Worm (Caenorhabditis elegans) whole organism, mixed stage, embryonic: ENCODE measurements around the gene ZK666.4.

Experiments
- blmp-1 ChIP-seq: fragments of 150-350 bp; optimal IDR thresholded peaks from 2 replicates; lab custom pipeline; 2014; ENCODE audit warnings: missing biosample characterization, missing genetic modification characterization
- ceh-43 ChIP-seq: fragments of 200-800 bp; sonication (Bioruptor generic); optimal IDR thresholded peaks from 2 replicates; lab custom pipeline; 2018; ENCODE audit warnings: mild to moderate bottlenecking, missing genetic modification characterization, moderate library complexity, missing compliant biosample characterization
- ces-1 ChIP-seq: fragments of 150-350 bp; optimal IDR thresholded peaks from 2 replicates; lab custom pipeline; 2014; ENCODE audit warnings: missing biosample characterization, missing genetic modification reagents, missing genetic modification characterization
- lin-13 ChIP-seq: fragments of 150-350 bp; optimal IDR thresholded peaks from 2 replicates; lab custom pipeline; 2014; ENCODE audit warnings: missing biosample characterization, missing genetic modification characterization
- lin-32 ChIP-seq: fragments of 200-800 bp; sonication (Bioruptor generic); optimal IDR thresholded peaks from 2 replicates; lab custom pipeline; 2018; ENCODE audit warnings: mild to moderate bottlenecking, missing genetic modification characterization, missing compliant biosample characterization
- lsy-2 ChIP-seq: fragments of 150-350 bp; optimal IDR thresholded peaks from 2 replicates; lab custom pipeline; 2014; ENCODE audit warnings: missing biosample characterization, missing genetic modification characterization
- mab-5 ChIP-seq: fragments of 150-350 bp; optimal IDR thresholded peaks from 2 replicates; lab custom pipeline; 2014; ENCODE audit warnings: missing biosample characterization, missing genetic modification characterization
- mls-2 ChIP-seq: sonication (generic microtip); optimal IDR thresholded peaks from 2 replicates; lab custom pipeline; 2016; ENCODE audit warnings: mild to moderate bottlenecking, missing genetic modification characterization, moderate library complexity, missing compliant biosample characterization
- nhr-237 ChIP-seq: fragments of 150-350 bp; optimal IDR thresholded peaks from 2 replicates; lab custom pipeline; 2014; ENCODE audit warnings: missing biosample characterization, missing genetic modification characterization
- nhr-28 ChIP-seq: fragments of 150-350 bp; optimal IDR thresholded peaks from 2 replicates; lab custom pipeline; 2014; ENCODE audit warnings: missing biosample characterization, missing genetic modification characterization
- pha-4 ChIP-seq: fragments of 150-350 bp; optimal IDR thresholded peaks from 2 replicates; lab custom pipeline; 2018; ENCODE audit warnings: missing biosample characterization, missing genetic modification reagents, missing genetic modification characterization
- unc-62 ChIP-seq: fragments of 150-350 bp; optimal IDR thresholded peaks from 2 replicates; lab custom pipeline; 2014; ENCODE audit warnings: missing biosample characterization, missing genetic modification reagents, missing genetic modification characterization
- ztf-11 ChIP-seq: fragments of 150-350 bp; optimal IDR thresholded peaks from 2 replicates; lab custom pipeline; 2014; ENCODE audit warnings: missing biosample characterization, missing genetic modification characterization

- no peak for TF ChIP-seq nhr-237
- no peak for TF ChIP-seq pha-4 (tag; lab: Kevin White, UChicago)
- no peak for TF ChIP-seq ztf-11 (tag; lab: Kevin White, UChicago)
- TF ChIP-seq lin-32: no peak
- no peak for TF ChIP-seq mls-2 (tag; lab: Kevin White, UChicago)
- no peak for TF ChIP-seq nhr-28 (tag; lab: Kevin White, UChicago)
- no peak for TF ChIP-seq ceh-43 (GFP tag; lab: Kevin White, UChicago)
- no peak for TF ChIP-seq unc-62
- no peak for TF ChIP-seq mab-5 (tag; lab: Kevin White, UChicago)
- TF ChIP-seq lin-13 (tag; lab: Kevin White, UChicago): no peak
- TF ChIP-seq ces-1 (GFP tag; lab: Kevin White, UChicago): no peak
- no peak for TF ChIP-seq lsy-2 (tag; lab: Kevin White, UChicago)
- no peak for TF ChIP-seq blmp-1 (tag; lab: Kevin White, UChicago)
Measured at ce11 chrII:10494467-10494866, 17.4 kb downstream of the ZK666.4 start, which contains the start of gene ZK666.14.
